Fruit fly (Drosophila melanogaster) whole organism, adult: Measurements from ENCODE around the gene Rpt4.

Experiments
- CG14711 ChIP-seq: fragments of 200-800 bp; sonication (Bioruptor generic); optimal IDR thresholded peaks from 2 replicates; lab custom pipeline; 2018; ENCODE audit warnings: missing biosample characterization, mild to moderate bottlenecking, missing genetic modification characterization, moderate library complexity
- CG33017 ChIP-seq: fragments of 200-800 bp; sonication (Bioruptor generic); optimal IDR thresholded peaks from 2 replicates; lab custom pipeline; 2018; ENCODE audit warnings: missing biosample characterization, mild to moderate bottlenecking, missing genetic modification characterization, moderate library complexity
- CG5204 ChIP-seq: fragments of 200-800 bp; sonication (Bioruptor generic); optimal IDR thresholded peaks from 2 replicates; lab custom pipeline; 2016; ENCODE audit warnings: missing biosample characterization, missing genetic modification characterization
- CG7045 ChIP-seq: fragments of 200-800 bp; sonication (Bioruptor generic); optimal IDR thresholded peaks from 2 replicates; lab custom pipeline; 2017; ENCODE audit warnings: missing biosample characterization, mild to moderate bottlenecking, missing genetic modification characterization
- CG7101 ChIP-seq: fragments of 200-800 bp; sonication (Bioruptor generic); optimal IDR thresholded peaks from 2 replicates; lab custom pipeline; 2018; ENCODE audit warnings: missing biosample characterization, mild to moderate bottlenecking, missing genetic modification characterization, moderate library complexity
- Hr96 ChIP-seq: fragments of 200-800 bp; sonication (Bioruptor generic); optimal IDR thresholded peaks from 2 replicates; lab custom pipeline; 2016; ENCODE audit warnings: missing biosample characterization, missing genetic modification characterization
- cic ChIP-seq: fragments of 200-800 bp; sonication (Bioruptor generic); optimal IDR thresholded peaks from 2 replicates; lab custom pipeline; 2017; ENCODE audit warnings: missing biosample characterization, mild to moderate bottlenecking, missing genetic modification characterization, moderate library complexity

DNA sequence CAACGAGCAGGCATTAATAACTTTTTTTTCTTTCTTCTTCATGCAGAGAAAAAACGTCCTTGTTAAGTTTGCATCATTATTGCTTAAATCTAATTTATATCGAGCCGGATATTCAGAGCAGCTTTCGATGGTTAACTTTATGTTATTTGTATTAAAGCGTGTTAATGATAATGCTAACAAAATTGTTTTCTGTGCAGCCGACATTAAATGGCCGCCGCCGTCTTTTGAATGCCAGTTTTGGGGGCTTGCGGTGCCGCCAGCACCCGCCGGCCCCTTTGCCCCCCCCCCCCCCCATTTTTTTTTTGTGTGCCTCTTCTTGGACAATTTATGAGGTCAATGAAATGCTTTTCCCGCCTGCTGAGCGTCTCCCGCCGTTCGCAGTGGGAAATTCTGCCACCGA, 20.5 kb upstream of the Rpt4 start:
- no peak for TF ChIP-seq Hr96 (GFP tag; lab: Kevin White, UChicago)
- TF ChIP-seq CG14711 (tag; lab: Kevin White, UChicago) = no peak
- TF ChIP-seq CG7101 (tag; lab: Kevin White, UChicago) = no peak
- TF ChIP-seq CG5204 (GFP tag; lab: Kevin White, UChicago) = no peak
- no peak for TF ChIP-seq CG33017
- TF ChIP-seq cic = no peak
- no peak for TF ChIP-seq CG7045 (GFP tag; lab: Kevin White, UChicago)
